Worm (Caenorhabditis elegans) whole organism, mixed stage, embryonic: Measurements from ENCODE around the gene K02A6.3.

Experiments used
- ces-1 ChIP-seq: fragments of 150-350 bp; optimal IDR thresholded peaks from 2 replicates; lab custom pipeline; 2014; ENCODE audit warnings: missing biosample characterization, missing genetic modification reagents, missing genetic modification characterization
- mep-1 ChIP-seq: fragments of 150-350 bp; optimal IDR thresholded peaks from 2 replicates; lab custom pipeline; 2017; ENCODE audit warnings: missing biosample characterization, missing genetic modification reagents, missing genetic modification characterization, inconsistent platforms
- snpc-4 ChIP-seq: fragments of 150-350 bp; optimal IDR thresholded peaks from 2 replicates; lab custom pipeline; 2014; ENCODE audit warnings: missing biosample characterization, missing genetic modification characterization
- zip-8 ChIP-seq: fragments of 150-350 bp; optimal IDR thresholded peaks from 2 replicates; lab custom pipeline; 2014; ENCODE audit warnings: missing biosample characterization, missing genetic modification characterization

ce11 chrX:8236515-8236914 is 4.8 kb upstream of the K02A6.3 start:
- no peak for TF ChIP-seq ces-1 (GFP tag; lab: Kevin White, UChicago)
- no peak for TF ChIP-seq snpc-4 (tag; lab: Kevin White, UChicago)
- no peak for TF ChIP-seq zip-8 (tag; lab: Kevin White, UChicago)
- no peak for TF ChIP-seq mep-1
